Fruit fly (Drosophila melanogaster) whole organism, pupa: ENCODE measurements around the gene Ugt35A1.

Source experiments
- Pif1B ChIP-seq: fragments of 200-800 bp; sonication (Bioruptor generic); optimal IDR thresholded peaks from 3 replicates; lab custom pipeline; 2016; ENCODE audit warnings: missing biosample characterization, missing genetic modification characterization
- rn ChIP-seq: fragments of 200-800 bp; sonication (Bioruptor generic); IDR thresholded peaks from 2 replicates; pipeline ENCODE4 v1.3.6; 2022; ENCODE audit warnings: missing biosample characterization, missing genetic modification characterization

- TF ChIP-seq Pif1B (GFP tag; lab: Kevin White, UChicago) (no peak), rn (GFP tag; lab: Robert Waterston, UW) (no peak)
Measured at dm6 chr3R:11165974-11166373, 6.5 kb downstream of the Ugt35A1 start, which contains the start of gene Ugt35E1.
